Worm (Caenorhabditis elegans): ENCODE results near the gene srz-37.
A peak's percentile ranks its signal among the peaks of the same experiment; 100 is the strongest.

Gene srz-37

ce11 chrIV:3520374-3520773, 38.7 kb upstream of the srz-37 start:
- peak; percentile 93 for TF ChIP-seq cebp-1 (GFP tag; IDR thresholded peaks at IDR 0.05)
- TF ChIP-seq cebp-1 (tag; optimal IDR thresholded peaks at IDR 0.05) = peak; percentile 100
- no peak for TF ChIP-seq snpc-4 (GFP tag; optimal IDR thresholded peaks at IDR 0.05)
- no peak for TF ChIP-seq snpc-4 (tag; optimal IDR thresholded peaks at IDR 0.05)

ce11 chrIV:3519352-3519751, 37.7 kb upstream of the srz-37 start:
- no peak for TF ChIP-seq nfya-2 (GFP tag; IDR thresholded peaks at IDR 0.05)
- TF ChIP-seq lin-26 (GFP tag; IDR thresholded peaks at IDR 0.05) = no peak
- TF ChIP-seq ztf-25 (GFP tag; IDR thresholded peaks at IDR 0.05) = no peak
- no peak for TF ChIP-seq nfya-1 (tag; optimal IDR thresholded peaks at IDR 0.05; ENCODE audit: borderline replicate concordance, insufficient read depth)
- no peak for TF ChIP-seq Y56A3A.18 (GFP tag; IDR thresholded peaks at IDR 0.05)
- TF ChIP-seq hlh-12 (tag; optimal IDR thresholded peaks at IDR 0.05) = no peak
- TF ChIP-seq lin-35 (GFP tag; optimal IDR thresholded peaks at IDR 0.05) = no peak
- TF ChIP-seq B0336.3 (GFP tag; IDR thresholded peaks at IDR 0.05) = no peak
- no peak for TF ChIP-seq F57A8.1 (GFP tag; optimal IDR thresholded peaks at IDR 0.05)
- TF ChIP-seq hmg-1.2 (GFP tag; IDR thresholded peaks at IDR 0.05) = peak; percentile 99
- no peak for TF ChIP-seq dox-1 (GFP tag; IDR thresholded peaks at IDR 0.05)
- TF ChIP-seq snpc-4 (GFP tag; optimal IDR thresholded peaks at IDR 0.05) = peak; percentile 68
- peak; percentile 70 to 85 (median 84) for TF ChIP-seq snpc-4 (tag; optimal IDR thresholded peaks at IDR 0.05)
- TF ChIP-seq egl-44 (GFP tag; IDR thresholded peaks at IDR 0.05) = no peak
- TF ChIP-seq hmg-20 (GFP tag; IDR thresholded peaks at IDR 0.05) = no peak
- TF ChIP-seq akir-1 (GFP tag; optimal IDR thresholded peaks at IDR 0.05) = no peak
- no peak for TF ChIP-seq tbp1 (GFP tag; optimal IDR thresholded peaks at IDR 0.05)
- TF ChIP-seq lir-1 (GFP tag; conservative IDR thresholded peaks at IDR 0.05) = no peak
- TF ChIP-seq pbrm-1 (GFP tag; IDR thresholded peaks at IDR 0.05) = no peak
- no peak for TF ChIP-seq F37B4.10 (GFP tag; IDR thresholded peaks at IDR 0.05)
- TF ChIP-seq B0261.1 (tag; optimal IDR thresholded peaks at IDR 0.05) = no peak
- TF ChIP-seq ZK185.1 (tag; optimal IDR thresholded peaks at IDR 0.05; ENCODE audit: poor library complexity, severe bottlenecking) = no peak
- no peak for TF ChIP-seq repo-1 (tag; optimal IDR thresholded peaks at IDR 0.05)
- TF ChIP-seq him-1 (tag; optimal IDR thresholded peaks at IDR 0.05) = no peak
- TF ChIP-seq nfyb-1 (GFP tag; IDR thresholded peaks at IDR 0.05) = no peak
- no peak for TF ChIP-seq madf-10 (tag; optimal IDR thresholded peaks at IDR 0.05)
- no peak for TF ChIP-seq T26A5.8 (tag; optimal IDR thresholded peaks at IDR 0.05)
- TF ChIP-seq cebp-1 (GFP tag; IDR thresholded peaks at IDR 0.05) = no peak
- TF ChIP-seq cebp-1 (tag; optimal IDR thresholded peaks at IDR 0.05) = peak; percentile 47
- TF ChIP-seq snpc-3.4 (tag; optimal IDR thresholded peaks at IDR 0.05) = no peak
- TF ChIP-seq C06A6.2 (GFP tag; conservative IDR thresholded peaks at IDR 0.05) = 0 out of 2 replicates have a peak, but pooled peaks have one; percentile 26
- TF ChIP-seq ceh-58 (GFP tag; IDR thresholded peaks at IDR 0.05) = no peak
- no peak for TF ChIP-seq die-1 (tag; optimal IDR thresholded peaks at IDR 0.05)
- no peak for TF ChIP-seq F39B2.1 (GFP tag; IDR thresholded peaks at IDR 0.05)
- TF ChIP-seq F57C9.4 (tag; optimal IDR thresholded peaks at IDR 0.05) = no peak
- TF ChIP-seq F55B11.4 (tag; optimal IDR thresholded peaks at IDR 0.05; ENCODE audit: borderline replicate concordance, insufficient read depth) = no peak
- TF ChIP-seq Y53F4B.3 (GFP tag; IDR thresholded peaks at IDR 0.05) = no peak
- TF ChIP-seq zfh-2 (GFP tag; conservative IDR thresholded peaks at IDR 0.05) = peak; percentile 63
- no peak for TF ChIP-seq lsl-1 (GFP tag; optimal IDR thresholded peaks at IDR 0.05)
- TF ChIP-seq bed-2 (GFP tag; IDR thresholded peaks at IDR 0.05) = no peak
